Worm (Caenorhabditis elegans) whole organism, mixed stage, embryonic: ENCODE data around the gene npr-1.

Experiments used
- drap-1 ChIP-seq: fragments of 200-800 bp; sonication (Bioruptor generic); optimal IDR thresholded peaks from 3 replicates; lab custom pipeline; 2018; ENCODE audit warnings: mild to moderate bottlenecking, missing genetic modification characterization, missing compliant biosample characterization
- lin-13 ChIP-seq: fragments of 150-350 bp; optimal IDR thresholded peaks from 2 replicates; lab custom pipeline; 2014; ENCODE audit warnings: missing biosample characterization, missing genetic modification characterization
- ztf-11 ChIP-seq: fragments of 150-350 bp; optimal IDR thresholded peaks from 2 replicates; lab custom pipeline; 2014; ENCODE audit warnings: missing biosample characterization, missing genetic modification characterization

DNA sequence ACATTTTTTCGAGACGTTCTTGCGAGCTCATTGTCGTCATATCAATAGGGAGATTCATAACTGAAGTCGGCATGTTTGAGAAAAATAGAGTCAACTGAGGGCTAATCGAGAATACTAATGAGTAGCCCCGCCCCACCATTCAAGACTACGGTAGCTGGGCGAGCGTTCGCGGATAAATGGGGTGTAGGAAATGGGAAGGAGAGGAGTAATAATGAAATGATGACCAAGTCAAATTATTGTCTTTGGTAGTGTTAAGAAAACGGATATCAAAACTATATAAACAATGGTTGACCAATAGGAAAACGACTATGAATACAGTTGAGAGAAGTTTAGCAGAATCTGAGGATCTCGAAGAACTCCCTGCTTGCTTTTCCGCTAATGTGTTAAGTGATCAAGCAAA is 8.2 kb downstream of the npr-1 start, which contains the start of gene mls-2:
- no peak for TF ChIP-seq ztf-11 (tag; lab: Kevin White, UChicago)
- TF ChIP-seq lin-13 (tag; lab: Kevin White, UChicago), result no peak
- TF ChIP-seq drap-1 (GFP tag; lab: Kevin White, UChicago), result no peak
